Worm (Caenorhabditis elegans) whole organism, L2 larva: ENCODE data around the gene M153.3.

Experiments used
- alr-1 ChIP-seq: fragments of 150-350 bp; optimal IDR thresholded peaks from 2 replicates; lab custom pipeline; 2014; ENCODE audit warnings: missing biosample characterization, missing genetic modification characterization
- ama-1 ChIP-seq: fragments of 150-350 bp; optimal IDR thresholded peaks from 2 replicates; lab custom pipeline; 2018; ENCODE audit warnings: inconsistent platforms
- ceh-82 ChIP-seq: fragments of 150-350 bp; optimal IDR thresholded peaks from 2 replicates; lab custom pipeline; 2014; ENCODE audit warnings: missing biosample characterization, missing genetic modification characterization
- egl-27 ChIP-seq: sonication (generic microtip); optimal IDR thresholded peaks from 3 replicates; lab custom pipeline; 2017; ENCODE audit warnings: missing biosample characterization, missing genetic modification reagents, missing genetic modification characterization
- fos-1 ChIP-seq: fragments of 150-350 bp; optimal IDR thresholded peaks from 2 replicates; lab custom pipeline; 2014; ENCODE audit warnings: missing biosample characterization, missing genetic modification characterization
- lin-11 ChIP-seq: fragments of 150-350 bp; sonication (generic microtip); optimal IDR thresholded peaks from 2 replicates; lab custom pipeline; 2014; ENCODE audit warnings: missing biosample characterization, missing genetic modification characterization, inconsistent platforms, mixed read lengths
- nhr-10 ChIP-seq: sonication (generic microtip); optimal IDR thresholded peaks from 2 replicates; lab custom pipeline; 2017; ENCODE audit warnings: missing biosample characterization, missing genetic modification characterization
- nhr-77 ChIP-seq: fragments of 150-350 bp; optimal IDR thresholded peaks from 2 replicates; lab custom pipeline; 2014; ENCODE audit warnings: missing biosample characterization, missing genetic modification characterization
- skn-1 ChIP-seq: sonication (generic microtip); optimal IDR thresholded peaks from 2 replicates; lab custom pipeline; 2017; ENCODE audit warnings: missing biosample characterization, missing genetic modification characterization
- sma-3 ChIP-seq: sonication (generic microtip); optimal IDR thresholded peaks from 2 replicates; lab custom pipeline; 2016; ENCODE audit warnings: missing genetic modification reagents, missing genetic modification characterization, missing compliant biosample characterization
- snpc-4 ChIP-seq: fragments of 150-350 bp; optimal IDR thresholded peaks from 2 replicates; lab custom pipeline; 2014; ENCODE audit warnings: missing biosample characterization, missing genetic modification characterization
- unc-62 ChIP-seq: fragments of 150-350 bp; optimal IDR thresholded peaks from 2 replicates; lab custom pipeline; 2014; ENCODE audit warnings: missing biosample characterization, missing genetic modification reagents, missing genetic modification characterization
- ztf-1 ChIP-seq: fragments of 200-800 bp; sonication (Bioruptor generic); conservative IDR thresholded peaks from 2 replicates; pipeline ENCODE4 v1.3.6; 2022; ENCODE audit warnings: missing genetic modification characterization, missing compliant biosample characterization
- ztf-11 ChIP-seq: sonication (generic microtip); optimal IDR thresholded peaks from 2 replicates; lab custom pipeline; 2017; ENCODE audit warnings: missing biosample characterization, missing genetic modification characterization

DNA sequence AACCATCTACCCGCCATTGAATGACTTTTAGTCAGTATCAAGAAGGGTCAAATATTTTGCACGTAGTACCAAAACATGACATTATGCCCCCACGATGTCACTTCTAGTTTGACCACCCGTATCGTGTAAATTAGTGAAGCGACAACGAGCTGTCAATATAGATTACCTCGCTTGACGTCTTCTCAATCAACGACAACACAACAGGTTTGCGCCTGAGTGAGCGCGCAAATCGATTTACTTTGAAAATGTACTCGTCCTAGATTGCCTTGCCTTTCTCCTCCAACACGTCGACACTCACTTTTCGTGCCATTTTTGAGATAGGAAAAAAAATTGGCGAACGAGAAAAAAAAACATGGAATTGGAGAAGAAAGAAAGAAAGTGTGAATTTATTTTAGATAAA lies 38.0 kb downstream of the M153.3 start:
- TF ChIP-seq fos-1 (tag; lab: Kevin White, UChicago) (no peak), snpc-4 (tag; lab: Kevin White, UChicago) (no peak), egl-27 (tag; lab: Kevin White, UChicago) (no peak), ceh-82 (tag; lab: Kevin White, UChicago) (no peak), skn-1 (tag; lab: Kevin White, UChicago) (no peak), lin-11 (no peak), ztf-11 (no peak), nhr-77 (tag; lab: Kevin White, UChicago) (no peak), alr-1 (tag; lab: Kevin White, UChicago) (no peak), unc-62 (GFP tag; lab: Kevin White, UChicago) (no peak), nhr-10 (tag; lab: Kevin White, UChicago) (no peak), sma-3 (GFP tag; lab: Kevin White, UChicago) (peak; percentile 44), ama-1 (no peak), ztf-1 (GFP tag; lab: Robert Waterston, UW) (no peak)
